Worm (Caenorhabditis elegans): ENCODE measurements around the gene gcy-31.

ce11 chrX:2381282-2381681, 46.0 kb downstream of the gcy-31 start, which contains the start of gene F47G3.4:
- no peak for TF ChIP-seq med-1 (GFP tag; optimal IDR thresholded peaks at IDR 0.05; ENCODE audit: insufficient read depth)
- no peak for TF ChIP-seq flt-1 (GFP tag; IDR thresholded peaks at IDR 0.05)
- TF ChIP-seq ref-1 (GFP tag; conservative IDR thresholded peaks at IDR 0.05) = no peak
- TF ChIP-seq klf-2 (GFP tag; conservative IDR thresholded peaks at IDR 0.05) = no peak
- no peak for TF ChIP-seq T22C8.4 (GFP tag; IDR thresholded peaks at IDR 0.05)
- TF ChIP-seq tab-1 (GFP tag; IDR thresholded peaks at IDR 0.05) = no peak
- no peak for TF ChIP-seq cog-1 (tag; optimal IDR thresholded peaks at IDR 0.05)
